Worm (Caenorhabditis elegans): ENCODE measurements around the gene F11E6.9.
A peak's percentile ranks its signal among the peaks of the same experiment; 100 is the strongest.

Gene F11E6.9

DNA sequence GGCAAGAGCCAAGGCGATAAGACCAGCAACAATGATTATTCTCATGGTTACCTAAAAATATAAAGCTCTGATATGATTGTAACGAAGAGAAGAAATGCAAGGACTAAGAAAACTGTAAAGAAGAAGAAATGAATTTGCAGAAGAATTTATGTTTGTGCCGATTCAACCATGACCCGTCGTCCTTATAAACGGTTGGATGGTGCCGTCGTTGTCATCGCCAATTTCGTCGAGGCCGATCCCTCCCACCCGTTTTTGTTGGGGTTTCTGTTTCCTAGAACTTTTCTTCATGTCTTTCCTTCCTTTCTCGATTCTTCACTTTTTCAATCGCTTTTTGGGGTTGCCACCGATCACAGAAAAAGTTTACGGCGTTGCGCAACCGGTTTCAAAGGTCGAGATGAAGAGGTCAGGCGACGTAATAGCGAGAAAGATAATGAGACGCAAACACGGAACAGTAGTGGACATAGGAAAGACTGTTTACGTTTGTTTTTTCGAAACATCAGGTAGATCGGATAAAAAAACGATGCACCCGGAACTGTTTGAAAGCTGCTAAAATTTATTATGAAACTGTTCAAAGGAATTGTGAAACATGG is 3.2 kb downstream of the F11E6.9 start, which contains the start of gene epic-1:
Gene epic-1, minus strand, starts transcription at position 51 of the 590 bp plus-strand sequence.
- TF ChIP-seq unc-120 (tag; optimal IDR thresholded peaks at IDR 0.05; ENCODE audit: poor library complexity, severe bottlenecking) = no peak
- TF ChIP-seq nhr-28 (tag; optimal IDR thresholded peaks at IDR 0.05) = no peak
- no peak for TF ChIP-seq pha-4 (tag; optimal IDR thresholded peaks at IDR 0.05)
- no peak for TF ChIP-seq M03D4.4 (tag; optimal IDR thresholded peaks at IDR 0.05)
- peak; percentile 12 for TF ChIP-seq zip-8 (tag; optimal IDR thresholded peaks at IDR 0.05)
- TF ChIP-seq drap-1 (GFP tag; optimal IDR thresholded peaks at IDR 0.05) = no peak

- TF ChIP-seq mab-5 (tag; optimal IDR thresholded peaks at IDR 0.05) (no peak), nhr-28 (tag; optimal IDR thresholded peaks at IDR 0.05) (no peak), tbx-8 (GFP tag; optimal IDR thresholded peaks at IDR 0.05) (no peak), drap-1 (GFP tag; optimal IDR thresholded peaks at IDR 0.05) (no peak), snpc-4 (tag; optimal IDR thresholded peaks at IDR 0.05) (no peak), ztf-11 (tag; optimal IDR thresholded peaks at IDR 0.05) (no peak), mls-2 (tag; optimal IDR thresholded peaks at IDR 0.05) (no peak), pha-4 (tag; optimal IDR thresholded peaks at IDR 0.05) (no peak), zip-8 (tag; optimal IDR thresholded peaks at IDR 0.05) (no peak), elt-1 (tag; optimal IDR thresholded peaks at IDR 0.05; ENCODE audit: borderline replicate concordance, insufficient read depth) (no peak), sem-2 (GFP tag; optimal IDR thresholded peaks at IDR 0.05) (no peak), bed-3 (GFP tag; optimal IDR thresholded peaks at IDR 0.05) (no peak), sptf-1 (tag; optimal IDR thresholded peaks at IDR 0.05) (no peak)
Observed at ce11 chrIV:17470096-17470602, 5.0 kb downstream of the F11E6.9 start, which contains the start of gene F11E6.4. F11E6.4 (minus strand) TSS chrIV:17470354.

- TF ChIP-seq ceh-43 (GFP tag; optimal IDR thresholded peaks at IDR 0.05) (no peak), nhr-2 (tag; optimal IDR thresholded peaks at IDR 0.05) (no peak), flh-1 (GFP tag; optimal IDR thresholded peaks at IDR 0.05) (no peak), ztf-11 (tag; optimal IDR thresholded peaks at IDR 0.05) (no peak), unc-120 (tag; optimal IDR thresholded peaks at IDR 0.05; ENCODE audit: poor library complexity, severe bottlenecking) (peak; percentile 18), ces-1 (GFP tag; optimal IDR thresholded peaks at IDR 0.05) (peak; percentile 74)
Observed at ce11 chrIV:17467825-17468224, 7.3 kb downstream of the F11E6.9 start.

- no peak for TF ChIP-seq ham-2 (GFP tag; optimal IDR thresholded peaks at IDR 0.05)
- TF ChIP-seq ces-1 (GFP tag; optimal IDR thresholded peaks at IDR 0.05) = no peak
- TF ChIP-seq lsy-2 (tag; optimal IDR thresholded peaks at IDR 0.05) = no peak
- TF ChIP-seq pha-4 (tag; optimal IDR thresholded peaks at IDR 0.05) = no peak
- TF ChIP-seq ceh-43 (GFP tag; optimal IDR thresholded peaks at IDR 0.05) = no peak
- TF ChIP-seq ceh-39 (tag; optimal IDR thresholded peaks at IDR 0.05) = no peak
- TF ChIP-seq elt-3 (tag; optimal IDR thresholded peaks at IDR 0.05) = no peak
- TF ChIP-seq nhr-2 (tag; optimal IDR thresholded peaks at IDR 0.05) = no peak
- TF ChIP-seq drap-1 (GFP tag; optimal IDR thresholded peaks at IDR 0.05) = no peak
- no peak for TF ChIP-seq nhr-76 (tag; optimal IDR thresholded peaks at IDR 0.05)
- TF ChIP-seq lin-13 (tag; optimal IDR thresholded peaks at IDR 0.05) = no peak
- TF ChIP-seq unc-120 (tag; optimal IDR thresholded peaks at IDR 0.05; ENCODE audit: poor library complexity, severe bottlenecking) = no peak
- no peak for TF ChIP-seq tbx-8 (GFP tag; optimal IDR thresholded peaks at IDR 0.05)
- no peak for TF ChIP-seq zip-8 (tag; optimal IDR thresholded peaks at IDR 0.05)
- TF ChIP-seq ztf-11 (tag; optimal IDR thresholded peaks at IDR 0.05) = no peak
- TF ChIP-seq unc-62 (GFP tag; optimal IDR thresholded peaks at IDR 0.05) = no peak
Observed at ce11 chrIV:17467325-17467724, 7.8 kb downstream of the F11E6.9 start, which contains the start of gene elo-2. elo-2 (minus strand) TSS chrIV:17467408.

ce11 chrIV:17465886-17466285 is 9.3 kb downstream of the F11E6.9 start, which contains the start of gene F11E6.6:
F11E6.6 (minus strand) TSS chrIV:17465986.
- TF ChIP-seq lsy-2 (tag; optimal IDR thresholded peaks at IDR 0.05) (no peak), ztf-11 (tag; optimal IDR thresholded peaks at IDR 0.05) (no peak), mls-2 (tag; optimal IDR thresholded peaks at IDR 0.05) (no peak), hlh-1 (tag; optimal IDR thresholded peaks at IDR 0.05) (no peak), pha-4 (tag; optimal IDR thresholded peaks at IDR 0.05) (no peak), unc-62 (GFP tag; optimal IDR thresholded peaks at IDR 0.05) (no peak), tbx-8 (GFP tag; optimal IDR thresholded peaks at IDR 0.05) (no peak), nhr-28 (tag; optimal IDR thresholded peaks at IDR 0.05) (no peak), ceh-39 (tag; optimal IDR thresholded peaks at IDR 0.05) (no peak), drap-1 (GFP tag; optimal IDR thresholded peaks at IDR 0.05) (no peak), unc-120 (tag; optimal IDR thresholded peaks at IDR 0.05; ENCODE audit: poor library complexity, severe bottlenecking) (no peak), ham-2 (GFP tag; optimal IDR thresholded peaks at IDR 0.05) (no peak), flh-1 (GFP tag; optimal IDR thresholded peaks at IDR 0.05) (no peak), ceh-83 (GFP tag; optimal IDR thresholded peaks at IDR 0.05) (no peak), sem-2 (GFP tag; optimal IDR thresholded peaks at IDR 0.05) (no peak), ceh-43 (GFP tag; optimal IDR thresholded peaks at IDR 0.05) (no peak), lin-32 (GFP tag; optimal IDR thresholded peaks at IDR 0.05) (no peak), nhr-237 (tag; optimal IDR thresholded peaks at IDR 0.05) (no peak)
